Fruit fly (Drosophila melanogaster) whole organism, embryonic: ENCODE data around the gene rno.

Source experiments
- Awh ChIP-seq: fragments of 200-800 bp; sonication (Bioruptor generic); IDR thresholded peaks from 2 replicates; pipeline ENCODE4, ENCODE4 v1.3.6; 2022; ENCODE audit warnings: missing biosample characterization, missing genetic modification characterization
- BEAF-32 ChIP-seq: fragments of 200-800 bp; sonication (Bioruptor generic); optimal IDR thresholded peaks from 3 replicates; lab custom pipeline; 2017; ENCODE audit warnings: missing biosample characterization, missing genetic modification characterization, mild to moderate bottlenecking, moderate library complexity, missing genetic modification reagents
- CG10267 ChIP-seq: fragments of 200-800 bp; sonication (Bioruptor generic); optimal IDR thresholded peaks from 2 replicates; lab custom pipeline; 2018; ENCODE audit warnings: missing biosample characterization, mild to moderate bottlenecking, missing genetic modification characterization, moderate library complexity
- CG10979 ChIP-seq: fragments of 200-800 bp; sonication (Bioruptor generic); optimal IDR thresholded peaks from 2 replicates; lab custom pipeline; 2018; ENCODE audit warnings: missing biosample characterization, mild to moderate bottlenecking, missing genetic modification characterization, moderate library complexity
- CG12155 ChIP-seq: fragments of 200-800 bp; sonication (Bioruptor generic); optimal IDR thresholded peaks from 3 replicates; lab custom pipeline; 2016; ENCODE audit warnings: missing biosample characterization, missing genetic modification characterization
- CG12219 ChIP-seq: fragments of 200-800 bp; sonication (Bioruptor generic); optimal IDR thresholded peaks from 3 replicates; lab custom pipeline; 2018; ENCODE audit warnings: missing biosample characterization, mild to moderate bottlenecking, missing genetic modification characterization
- CG1233 ChIP-seq: fragments of 200-800 bp; sonication (Bioruptor generic); optimal IDR thresholded peaks from 4 replicates; lab custom pipeline; 2018; ENCODE audit warnings: missing biosample characterization, mild to moderate bottlenecking, missing genetic modification characterization
- CG13287 ChIP-seq: fragments of 200-800 bp; sonication (Bioruptor generic); IDR thresholded peaks from 2 replicates; pipeline ENCODE4 v1.3.6; 2022; ENCODE audit warnings: missing biosample characterization, missing genetic modification characterization; ENCODE audit not compliant: partially characterized antibody
- CG16779 ChIP-seq: fragments of 200-800 bp; sonication (Bioruptor generic); IDR thresholded peaks from 2 replicates; pipeline ENCODE4 v1.3.6; 2022; ENCODE audit warnings: missing biosample characterization, missing genetic modification characterization
- CG16813 ChIP-seq: fragments of 200-800 bp; sonication (Bioruptor generic); IDR thresholded peaks from 3 replicates; pipeline ENCODE4 v1.3.6; 2022; ENCODE audit warnings: missing biosample characterization, missing genetic modification characterization; ENCODE audit not compliant: partially characterized antibody
- CG17328 ChIP-seq: fragments of 200-800 bp; sonication (Bioruptor generic); IDR thresholded peaks from 2 replicates; pipeline ENCODE4 v1.3.6; 2022; ENCODE audit warnings: missing biosample characterization, missing genetic modification characterization
- CG18476 ChIP-seq: fragments of 200-800 bp; sonication (Bioruptor generic); optimal IDR thresholded peaks from 2 replicates; lab custom pipeline; 2016; ENCODE audit warnings: missing biosample characterization, mild to moderate bottlenecking, missing genetic modification characterization
- CG18619 ChIP-seq: fragments of 200-800 bp; sonication (Bioruptor generic); optimal IDR thresholded peaks from 3 replicates; lab custom pipeline; 2017; ENCODE audit warnings: missing biosample characterization, mild to moderate bottlenecking, missing genetic modification characterization
- CG31441 ChIP-seq: fragments of 200-800 bp; sonication (Bioruptor generic); IDR thresholded peaks from 2 replicates; pipeline ENCODE4 v1.3.6; 2022; ENCODE audit warnings: missing biosample characterization, missing genetic modification characterization
- CG32767 ChIP-seq: fragments of 200-800 bp; sonication (Bioruptor generic); IDR thresholded peaks from 2 replicates; pipeline ENCODE4 v1.3.6; 2022; ENCODE audit warnings: missing biosample characterization, missing genetic modification characterization
- CG3407 ChIP-seq: fragments of 200-800 bp; sonication (Bioruptor generic); optimal IDR thresholded peaks from 2 replicates; lab custom pipeline; 2018; ENCODE audit warnings: missing biosample characterization, mild to moderate bottlenecking, missing genetic modification characterization
- CG4404 ChIP-seq: fragments of 200-800 bp; sonication (Bioruptor generic); IDR thresholded peaks from 2 replicates; pipeline ENCODE4 v1.3.6; 2022; ENCODE audit warnings: missing biosample characterization, missing genetic modification characterization
- CG5180 ChIP-seq: fragments of 200-800 bp; sonication (Bioruptor generic); optimal IDR thresholded peaks from 3 replicates; lab custom pipeline; 2017; ENCODE audit warnings: missing biosample characterization, missing genetic modification characterization, mild to moderate bottlenecking, moderate library complexity, missing genetic modification reagents
- CG5245 ChIP-seq: fragments of 200-800 bp; sonication (Bioruptor generic); optimal IDR thresholded peaks from 3 replicates; lab custom pipeline; 2016; ENCODE audit warnings: missing biosample characterization, missing genetic modification characterization
- CG6175 ChIP-seq: fragments of 200-800 bp; sonication (Bioruptor generic); IDR thresholded peaks from 3 replicates; pipeline ENCODE4 v1.3.6; 2022; ENCODE audit warnings: missing biosample characterization, missing genetic modification characterization
- CG6791 ChIP-seq: fragments of 200-800 bp; sonication (Bioruptor generic); IDR thresholded peaks from 3 replicates; pipeline ENCODE4 v1.3.6; 2022; ENCODE audit warnings: missing biosample characterization, missing genetic modification characterization; ENCODE audit not compliant: partially characterized antibody
- CG8388 ChIP-seq: fragments of 200-800 bp; sonication (Bioruptor generic); optimal IDR thresholded peaks from 2 replicates; lab custom pipeline; 2019; ENCODE audit warnings: missing biosample characterization, mild to moderate bottlenecking, missing genetic modification characterization, moderate library complexity
- D ChIP-seq, 2 experiments: fragments of 200-800 bp in 1 of 2; fragments of >200 bp in 1 of 2; sonication (Bioruptor generic) in 1 of 2; optimal IDR thresholded peaks; 2 replicates in 1 of 2; 3 replicates in 1 of 2; lab custom pipeline; 2017; ENCODE audit warnings: mild to moderate bottlenecking in 1 of 2, missing biosample characterization in 1 of 2, missing genetic modification characterization in 1 of 2, missing genetic modification reagents in 1 of 2
- Dbx ChIP-seq: fragments of 200-800 bp; sonication (Bioruptor generic); IDR thresholded peaks from 3 replicates; pipeline ENCODE4 v1.3.6; 2022; ENCODE audit warnings: missing biosample characterization, missing genetic modification characterization
- Dek ChIP-seq: fragments of 200-800 bp; sonication (Bioruptor generic); optimal IDR thresholded peaks from 3 replicates; lab custom pipeline; 2019; ENCODE audit warnings: missing biosample characterization, mild to moderate bottlenecking, missing genetic modification characterization, moderate library complexity
- Dref ChIP-seq: fragments of 200-800 bp; sonication (Bioruptor generic); IDR thresholded peaks from 2 replicates; pipeline ENCODE4 v1.3.6; 2022; ENCODE audit warnings: missing biosample characterization, missing genetic modification characterization
- E2f2 ChIP-seq: fragments of 200-800 bp; sonication (Bioruptor generic); IDR thresholded peaks from 2 replicates; pipeline ENCODE4 v1.3.6; 2022; ENCODE audit warnings: missing biosample characterization, missing genetic modification characterization
- Fer2 ChIP-seq: fragments of 200-800 bp; sonication (Bioruptor generic); optimal IDR thresholded peaks from 2 replicates; lab custom pipeline; 2018; ENCODE audit warnings: missing biosample characterization, mild to moderate bottlenecking, missing genetic modification characterization, moderate library complexity
- HLH3B ChIP-seq: fragments of 200-800 bp; sonication (Bioruptor generic); IDR thresholded peaks from 2 replicates; pipeline ENCODE4 v1.3.6; 2022; ENCODE audit warnings: missing biosample characterization, missing genetic modification characterization
- Hr78 ChIP-seq, 2 experiments: fragments of 200-800 bp in 1 of 2; fragments of >200 bp in 1 of 2; sonication (Bioruptor generic) in 1 of 2; optimal IDR thresholded peaks; 2 replicates each; lab custom pipeline; 2017 to 2019; ENCODE audit warnings: missing biosample characterization in 2 of 2, missing genetic modification characterization in 2 of 2, mild to moderate bottlenecking in 1 of 2, moderate library complexity in 1 of 2
- NC2α ChIP-seq: fragments of 200-800 bp; sonication (Bioruptor generic); optimal IDR thresholded peaks from 2 replicates; lab custom pipeline; 2016; ENCODE audit warnings: missing biosample characterization, missing genetic modification characterization
- NK7.1 ChIP-seq: fragments of 200-800 bp; sonication (Bioruptor generic); optimal IDR thresholded peaks from 3 replicates; lab custom pipeline; 2016; ENCODE audit warnings: missing biosample characterization, missing genetic modification characterization
- Nf-YB ChIP-seq: fragments of 200-800 bp; sonication (Bioruptor generic); optimal IDR thresholded peaks from 3 replicates; lab custom pipeline; 2019; ENCODE audit warnings: missing biosample characterization, mild to moderate bottlenecking, missing genetic modification characterization, moderate library complexity
- Ptx1 ChIP-seq: fragments of 200-800 bp; sonication (Bioruptor generic); IDR thresholded peaks from 2 replicates; pipeline ENCODE4 v1.3.6; 2022; ENCODE audit warnings: missing biosample characterization, missing genetic modification characterization
- Xbp1 ChIP-seq: fragments of 200-800 bp; sonication (Bioruptor generic); optimal IDR thresholded peaks from 3 replicates; lab custom pipeline; 2016; ENCODE audit warnings: missing biosample characterization, mild to moderate bottlenecking, missing genetic modification characterization
- al ChIP-seq: fragments of 200-800 bp; sonication (Bioruptor generic); IDR thresholded peaks from 2 replicates; pipeline ENCODE4 v1.3.6; 2022; ENCODE audit warnings: missing biosample characterization, missing genetic modification characterization
- emc ChIP-seq: fragments of 200-800 bp; sonication (Bioruptor generic); optimal IDR thresholded peaks from 2 replicates; lab custom pipeline; 2016; ENCODE audit warnings: missing biosample characterization, missing genetic modification characterization
- eve ChIP-seq, 2 experiments: fragments of >200 bp; optimal IDR thresholded peaks; 2 replicates each; lab custom pipeline; 2017; ENCODE audit warnings: missing biosample characterization in 2 of 2, missing genetic modification characterization in 2 of 2
- gsb-n ChIP-seq: fragments of 200-800 bp; sonication (Bioruptor generic); optimal IDR thresholded peaks from 3 replicates; lab custom pipeline; 2018; ENCODE audit warnings: missing biosample characterization, mild to moderate bottlenecking, missing genetic modification characterization
- mam ChIP-seq: fragments of 200-800 bp; sonication (Bioruptor generic); optimal IDR thresholded peaks from 3 replicates; lab custom pipeline; 2016; ENCODE audit warnings: missing biosample characterization, missing genetic modification characterization
- nom ChIP-seq: fragments of 200-800 bp; sonication (Bioruptor generic); optimal IDR thresholded peaks from 2 replicates; lab custom pipeline; 2017; ENCODE audit warnings: missing biosample characterization, missing genetic modification characterization, mild to moderate bottlenecking, moderate library complexity, missing genetic modification reagents
- odd ChIP-seq: fragments of 200-800 bp; sonication (Bioruptor generic); optimal IDR thresholded peaks from 2 replicates; lab custom pipeline; 2017; ENCODE audit warnings: missing biosample characterization, mild to moderate bottlenecking, missing genetic modification characterization
- schlank ChIP-seq: fragments of 200-800 bp; sonication (Bioruptor generic); optimal IDR thresholded peaks from 2 replicates; lab custom pipeline; 2018; ENCODE audit warnings: missing biosample characterization, mild to moderate bottlenecking, missing genetic modification characterization
- sd ChIP-seq: fragments of 200-800 bp; sonication (Bioruptor generic); optimal IDR thresholded peaks from 3 replicates; lab custom pipeline; 2018; ENCODE audit warnings: missing biosample characterization, mild to moderate bottlenecking, missing genetic modification characterization, moderate library complexity
- sna ChIP-seq: fragments of 200-800 bp; sonication (Bioruptor generic); IDR thresholded peaks from 2 replicates; pipeline ENCODE4 v1.3.6; 2022; ENCODE audit warnings: missing biosample characterization, missing genetic modification characterization; ENCODE audit not compliant: partially characterized antibody
- stwl ChIP-seq: fragments of 200-800 bp; sonication (Bioruptor generic); optimal IDR thresholded peaks from 3 replicates; lab custom pipeline; 2018; ENCODE audit warnings: missing biosample characterization, mild to moderate bottlenecking, missing genetic modification characterization, moderate library complexity
- tll ChIP-seq, 2 experiments: fragments of 200-800 bp in 1 of 2; fragments of >200 bp in 1 of 2; sonication (Bioruptor generic) in 1 of 2; optimal IDR thresholded peaks; 2 replicates each; lab custom pipeline; 2017 to 2019; ENCODE audit warnings: missing biosample characterization in 2 of 2, missing genetic modification characterization in 2 of 2, mild to moderate bottlenecking in 1 of 2, moderate library complexity in 1 of 2

rno gene

dm6 chr3L:199754-200596 lies at the start of gene rno, which contains the start of gene mri (continued):
- TF ChIP-seq BEAF-32 (GFP tag; lab: Kevin White, UChicago) (peak; percentile 89), stwl (peak; percentile 63), sna (GFP tag; lab: Robert Waterston, UW) (peak; percentile 93), Hr78 (GFP tag; optimal IDR thresholded peaks at IDR 0.05; lab: Kevin White, UChicago) (no peak), gsb-n (tag; lab: Kevin White, UChicago) (peak; percentile 78), CG8388 (GFP tag; lab: Kevin White, UChicago) (peak; percentile 64), Awh (GFP tag; lab: Robert Waterston, UW) (peak; percentile 75), NK7.1 (GFP tag; lab: Kevin White, UChicago) (no peak), CG17328 (GFP tag; lab: Robert Waterston, UW) (peak; percentile 78), CG10979 (peak; percentile 67), CG18476 (no peak), CG6175 (no peak), emc (GFP tag; lab: Kevin White, UChicago) (no peak), CG32767 (peak; percentile 82), Fer2 (tag; lab: Kevin White, UChicago) (peak; percentile 50), sd (peak; percentile 30), E2f2 (GFP tag; lab: Robert Waterston, UW) (peak; percentile 40), CG16779 (GFP tag; lab: Robert Waterston, UW) (0 out of 2 replicates have a peak, but pooled peaks have one; percentile 21), tll (GFP tag; optimal IDR thresholded peaks at IDR 0.05; lab: Kevin White, UChicago) (no peak), CG12155 (GFP tag; lab: Kevin White, UChicago) (peak; percentile 42), CG5245 (GFP tag; lab: Kevin White, UChicago) (peak; percentile 39), CG1233 (peak; percentile 68), Dbx (peak; percentile 81), CG6791 (peak; percentile 92), CG18619 (GFP tag; lab: Kevin White, UChicago) (peak; percentile 44), CG13287 (GFP tag; lab: Robert Waterston, UW) (peak; percentile 92), Dek (tag; lab: Kevin White, UChicago) (peak; percentile 67), nom (GFP tag; lab: Kevin White, UChicago) (no peak), D (optimal IDR thresholded peaks at IDR 0.05; lab: Kevin White, UChicago) (no peak), D (GFP tag; optimal IDR thresholded peaks at IDR 0.05; lab: Kevin White, UChicago) (peak; percentile 41), eve (GFP tag; optimal IDR thresholded peaks at IDR 0.05; lab: Kevin White, UChicago) (no peak), al (GFP tag; lab: Robert Waterston, UW) (peak; percentile 67), CG12219 (no peak), schlank (tag; lab: Kevin White, UChicago) (peak; percentile 25), CG5180 (peak; percentile 53), odd (GFP tag; lab: Kevin White, UChicago) (peak; percentile 21), Ptx1 (GFP tag; lab: Robert Waterston, UW) (peak; percentile 81), CG3407 (GFP tag; lab: Kevin White, UChicago) (no peak), Dref (GFP tag; lab: Robert Waterston, UW) (peak; percentile 83), Nf-YB (GFP tag; lab: Kevin White, UChicago) (peak; percentile 13), HLH3B (GFP tag; lab: Robert Waterston, UW) (peak; percentile 74), CG16813 (peak; percentile 95), CG10267 (tag; lab: Kevin White, UChicago) (peak; percentile 76), mam (GFP tag; lab: Kevin White, UChicago) (peak; percentile 32), NC2α (GFP tag; lab: Kevin White, UChicago) (no peak), Xbp1 (peak; percentile 66), CG31441 (GFP tag; lab: Robert Waterston, UW) (peak; percentile 82), CG4404 (peak; percentile 38; the same call in 1 of the 2 replicates)
